Fruit fly (Drosophila melanogaster): ENCODE data around the gene CG15715.

Gene CG15715

dm6 chr3L:15815353-15816142 is 21.7 kb downstream of the CG15715 start (continued):
- TF ChIP-seq onecut (GFP tag; IDR thresholded peaks at IDR 0.05) = peak; percentile 94
- peak; percentile 72 for TF ChIP-seq CG8388 (GFP tag; optimal IDR thresholded peaks at IDR 0.05)
- TF ChIP-seq CG10147 (GFP tag; optimal IDR thresholded peaks at IDR 0.05) = peak; percentile 68
- TF ChIP-seq tin (GFP tag; optimal IDR thresholded peaks at IDR 0.05) = peak; percentile 72
- TF ChIP-seq ash1 (GFP tag; optimal IDR thresholded peaks at IDR 0.05) = no peak
- TF ChIP-seq disco-r (GFP tag; optimal IDR thresholded peaks at IDR 0.05) = no peak
- peak; percentile 65 for TF ChIP-seq stc (GFP tag; IDR thresholded peaks at IDR 0.05)
- TF ChIP-seq Kr (GFP tag; optimal IDR thresholded peaks at IDR 0.05) = no peak
- TF ChIP-seq schlank (tag; optimal IDR thresholded peaks at IDR 0.05) = no peak
- no peak for TF ChIP-seq ato (GFP tag; IDR thresholded peaks at IDR 0.05; ENCODE audit: partially characterized antibody)
- TF ChIP-seq Poxn (GFP tag; IDR thresholded peaks at IDR 0.05) = no peak
- no peak; the same call in 1 of the 2 replicates for TF ChIP-seq Rx (GFP tag; IDR thresholded peaks at IDR 0.05)
- peak; percentile 46 for TF ChIP-seq CG13624 (GFP tag; optimal IDR thresholded peaks at IDR 0.05)
- TF ChIP-seq CG6654 (GFP tag; optimal IDR thresholded peaks at IDR 0.05) = peak; percentile 23
- TF ChIP-seq CG31441 (GFP tag; IDR thresholded peaks at IDR 0.05) = peak; percentile 83
- no peak for TF ChIP-seq Med (GFP tag)
- peak; percentile 73 for TF ChIP-seq CG15011 (GFP tag; optimal IDR thresholded peaks at IDR 0.05)
- no peak for TF ChIP-seq CG6272 (GFP tag; IDR thresholded peaks at IDR 0.05)
- TF ChIP-seq CG10321 (GFP tag; IDR thresholded peaks at IDR 0.05) = no peak
- no peak for TF ChIP-seq Adf1 (GFP tag; IDR thresholded peaks at IDR 0.05)
- TF ChIP-seq cwo (GFP tag; optimal IDR thresholded peaks at IDR 0.05) = peak; percentile 79
- TF ChIP-seq BEAF-32 (GFP tag; optimal IDR thresholded peaks at IDR 0.05) = no peak
- peak; percentile 82 for TF ChIP-seq CG2712 (tag; optimal IDR thresholded peaks at IDR 0.05)
- peak; percentile 64 for TF ChIP-seq CG6854 (GFP tag; optimal IDR thresholded peaks at IDR 0.05)
- TF ChIP-seq CG1603 (tag; optimal IDR thresholded peaks at IDR 0.05) = no peak
- TF ChIP-seq z (GFP tag; IDR thresholded peaks at IDR 0.05) = no peak
- peak; percentile 75 for TF ChIP-seq Sox100B (GFP tag; optimal IDR thresholded peaks at IDR 0.05)
- peak; percentile 44 for TF ChIP-seq Nf-YC (tag; optimal IDR thresholded peaks at IDR 0.05)
- peak; percentile 77 for TF ChIP-seq CG3281 (GFP tag; optimal IDR thresholded peaks at IDR 0.05)
- TF ChIP-seq CG9727 (GFP tag; optimal IDR thresholded peaks at IDR 0.05) = peak; percentile 81
- TF ChIP-seq tna (GFP tag; IDR thresholded peaks at IDR 0.05; ENCODE audit: partially characterized antibody) = no peak
- no peak for TF ChIP-seq CG42726 (GFP tag; IDR thresholded peaks at IDR 0.05; ENCODE audit: partially characterized antibody)
- peak; percentile 67 for TF ChIP-seq org-1 (GFP tag; optimal IDR thresholded peaks at IDR 0.05)
- peak; percentile 36; the same call in 1 of the 3 replicates for TF ChIP-seq B-H1 (GFP tag; IDR thresholded peaks at IDR 0.05)
- TF ChIP-seq CG6689 (GFP tag; IDR thresholded peaks at IDR 0.05) = no peak; the same call in 1 of the 2 replicates
- TF ChIP-seq Side (GFP tag; optimal IDR thresholded peaks at IDR 0.05) = peak; percentile 40
- no peak for TF ChIP-seq CG13123 (GFP tag; optimal IDR thresholded peaks at IDR 0.05)
- TF ChIP-seq tio (GFP tag; optimal IDR thresholded peaks at IDR 0.05) = peak; percentile 80
- peak; percentile 50; the same call in 1 of the 3 replicates for TF ChIP-seq CG14050 (GFP tag; IDR thresholded peaks at IDR 0.05)
- peak; percentile 8 for TF ChIP-seq twi (tag; optimal IDR thresholded peaks at IDR 0.05)
- TF ChIP-seq CG2120 (GFP tag; optimal IDR thresholded peaks at IDR 0.05) = peak; percentile 88
- TF ChIP-seq Dad (GFP tag; optimal IDR thresholded peaks at IDR 0.05) = no peak
- TF ChIP-seq D19A (tag; optimal IDR thresholded peaks at IDR 0.05) = peak; percentile 60
- peak; percentile 42 for TF ChIP-seq Atf-2 (GFP tag; optimal IDR thresholded peaks at IDR 0.05)
- peak; percentile 79 for TF ChIP-seq Sox102F (GFP tag; optimal IDR thresholded peaks at IDR 0.05)
- no peak for TF ChIP-seq stwl (tag; optimal IDR thresholded peaks at IDR 0.05)
- TF ChIP-seq Dp (GFP tag; optimal IDR thresholded peaks at IDR 0.05) = no peak
- TF ChIP-seq lilli (GFP tag; optimal IDR thresholded peaks at IDR 0.05) = peak; percentile 54
- peak; percentile 90 for TF ChIP-seq gem (tag; optimal IDR thresholded peaks at IDR 0.05)

Measured in whole organism, embryonic.